Worm (Caenorhabditis elegans) whole organism, young adult: ENCODE results near the gene ZC487.2.

Experiments
- Y95B8A.8 ChIP-seq: fragments of 200-800 bp; sonication (Bioruptor generic); IDR thresholded peaks from 2 replicates; pipeline ENCODE4 v1.3.6; 2022; ENCODE audit warnings: missing genetic modification reagents, missing genetic modification characterization, missing compliant biosample characterization
- dpl-1 ChIP-seq: fragments of 150-350 bp; optimal IDR thresholded peaks from 2 replicates; lab custom pipeline; 2014; ENCODE audit warnings: missing biosample characterization, missing genetic modification reagents, missing genetic modification characterization
- ets-4 ChIP-seq: fragments of 200-800 bp; sonication (Bioruptor generic); optimal IDR thresholded peaks from 2 replicates; lab custom pipeline; 2018; ENCODE audit warnings: mild to moderate bottlenecking, missing genetic modification characterization, missing compliant biosample characterization
- snpc-3.4 ChIP-seq: sonication (generic microtip); optimal IDR thresholded peaks from 2 replicates; lab custom pipeline; 2017; ENCODE audit warnings: missing genetic modification characterization, mild to moderate bottlenecking, missing compliant biosample characterization, antibody characterized with exemption, moderate library complexity, missing genotype, missing genetic modification reagents

DNA sequence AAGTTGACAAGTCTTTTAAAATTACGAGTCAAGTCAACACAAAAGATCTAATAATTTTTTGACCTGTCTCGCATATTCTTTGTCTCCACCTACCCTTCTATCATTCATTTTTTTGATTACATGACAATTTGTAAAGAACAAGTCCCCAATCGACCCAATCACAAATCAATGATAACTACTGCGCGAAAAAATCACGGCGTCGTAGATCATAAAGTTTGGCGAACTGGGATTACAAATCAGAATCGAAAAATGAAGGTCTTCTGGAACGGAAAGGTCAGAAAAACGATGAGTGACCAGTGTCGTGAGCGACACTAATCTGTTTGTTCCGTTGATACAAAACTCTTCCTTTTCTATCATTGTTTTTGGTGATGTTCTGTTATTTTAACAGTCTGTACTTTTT lies 32.2 kb downstream of the ZC487.2 start:
- no peak for TF ChIP-seq ets-4 (GFP tag; lab: Kevin White, UChicago)
- no peak for TF ChIP-seq snpc-3.4 (tag; lab: Kevin White, UChicago)
- TF ChIP-seq dpl-1 (GFP tag; lab: Kevin White, UChicago), result no peak
- no peak for TF ChIP-seq Y95B8A.8 (GFP tag; lab: Robert Waterston, UW)
